Worm (Caenorhabditis elegans) whole organism, midembryonic: ENCODE measurements around the gene B0294.3.

Source experiments
- cog-1 ChIP-seq: sonication (generic microtip); optimal IDR thresholded peaks from 2 replicates; lab custom pipeline; 2016; ENCODE audit warnings: missing genetic modification characterization, missing compliant biosample characterization
- klf-2 ChIP-seq: fragments of 200-800 bp; sonication (Bioruptor generic); conservative IDR thresholded peaks from 2 replicates; pipeline ENCODE4 v1.3.6; 2022; ENCODE audit warnings: missing genetic modification reagents, missing genetic modification characterization, missing compliant biosample characterization
- tab-1 ChIP-seq: fragments of 200-800 bp; sonication (Bioruptor generic); IDR thresholded peaks from 2 replicates; pipeline ENCODE4 v1.3.6; 2022; ENCODE audit warnings: missing genetic modification characterization, missing compliant biosample characterization

DNA sequence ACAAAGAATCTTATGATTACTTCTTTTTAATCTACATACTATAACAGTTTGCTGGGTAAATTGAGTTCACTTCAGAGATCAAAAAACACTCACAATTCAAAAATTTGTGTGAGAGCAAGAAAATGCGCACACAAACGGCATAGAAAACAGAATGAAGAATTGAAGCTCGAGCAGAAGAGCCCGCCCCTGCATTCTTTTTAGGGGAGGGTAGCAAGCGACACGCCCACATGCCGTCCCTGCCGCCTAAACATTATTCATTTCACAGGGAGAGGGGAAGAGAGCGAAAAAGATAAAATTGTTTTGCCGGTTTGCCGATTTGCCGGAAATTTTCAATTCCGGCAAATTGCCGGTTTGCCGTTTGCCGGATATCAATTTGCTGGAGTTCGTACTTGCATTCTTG lies 17.4 kb downstream of the B0294.3 start:
- no peak for TF ChIP-seq klf-2 (GFP tag; lab: Robert Waterston, UW)
- TF ChIP-seq tab-1 (GFP tag; lab: Robert Waterston, UW) = 0 out of 2 replicates have a peak, but pooled peaks have one; percentile 48
- TF ChIP-seq cog-1 (tag; lab: Kevin White, UChicago) = no peak
